Fruit fly (Drosophila melanogaster): Measurements from ENCODE around the gene CG32091.

CG32091 gene

DNA sequence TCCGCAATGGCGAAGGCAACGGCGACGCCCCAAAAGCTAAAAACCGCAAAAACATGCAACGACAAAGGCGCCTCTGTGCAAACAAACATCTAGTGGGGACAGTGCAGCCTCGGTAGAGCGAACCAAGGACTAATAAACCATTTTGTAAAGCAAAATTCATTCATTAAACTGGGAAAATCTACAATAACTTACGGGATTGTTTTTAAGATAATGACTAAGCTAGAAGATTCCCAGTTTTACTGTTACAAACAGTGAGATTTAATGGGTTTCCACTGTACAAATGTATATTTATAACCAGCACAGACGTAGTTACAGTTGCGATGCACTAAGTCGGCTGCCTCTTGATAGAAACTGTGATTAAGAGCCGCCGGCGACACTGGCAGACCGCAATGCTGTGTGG lies 25.0 kb downstream of the CG32091 start (continued):
- TF ChIP-seq sisA (GFP tag; IDR thresholded peaks at IDR 0.05): 0 out of 2 replicates have a peak, but pooled peaks have one; percentile 12
- TF ChIP-seq gce (GFP tag; IDR thresholded peaks at IDR 0.05): 0 out of 3 replicates have a peak, but pooled peaks have one; percentile 4
- TF ChIP-seq Hmr (GFP tag; optimal IDR thresholded peaks at IDR 0.05): no peak
- TF ChIP-seq sc (optimal IDR thresholded peaks at IDR 0.05): no peak
- no peak for TF ChIP-seq sc (GFP tag; optimal IDR thresholded peaks at IDR 0.05)
- peak; percentile 89 for TF ChIP-seq Drgx (GFP tag; IDR thresholded peaks at IDR 0.05)
- no peak for TF ChIP-seq Poxn (GFP tag; IDR thresholded peaks at IDR 0.05)
- peak; percentile 33; the same call in 1 of the 3 replicates for TF ChIP-seq tgo (GFP tag; IDR thresholded peaks at IDR 0.05)

DNA sequence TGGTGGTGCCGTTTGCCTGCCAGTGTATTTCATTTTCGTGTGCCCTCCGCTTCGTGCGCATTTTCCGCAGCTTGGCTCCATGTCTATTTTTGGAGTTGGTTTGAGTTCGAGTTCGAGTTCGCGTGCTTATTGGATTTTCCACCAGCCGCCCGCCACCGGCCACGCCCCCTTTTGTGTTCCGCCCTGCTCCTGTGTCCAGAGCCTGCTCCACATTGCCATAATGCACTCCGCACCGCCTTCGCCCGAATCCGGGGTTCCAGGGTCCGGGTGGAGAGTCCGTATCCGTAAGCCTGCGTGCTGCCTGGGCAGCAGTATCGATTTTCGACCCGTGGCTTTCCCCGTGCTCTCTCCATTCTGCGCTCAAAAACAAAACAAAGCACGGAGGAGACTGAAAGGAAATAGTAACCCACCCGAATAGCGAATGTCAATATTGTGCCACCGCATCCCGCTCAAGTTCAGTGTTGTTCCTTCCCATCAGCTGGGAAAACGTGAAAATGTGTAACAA lies 47.2 kb downstream of the CG32091 start:
- TF ChIP-seq Med (GFP tag) (peak; percentile 61), HLH54F (GFP tag; optimal IDR thresholded peaks at IDR 0.05) (no peak), abd-A (tag; optimal IDR thresholded peaks at IDR 0.05) (peak; percentile 22), onecut (GFP tag; IDR thresholded peaks at IDR 0.05) (peak; percentile 98), CG11398 (GFP tag; optimal IDR thresholded peaks at IDR 0.05) (no peak), chinmo (GFP tag; IDR thresholded peaks at IDR 0.05; ENCODE audit: partially characterized antibody) (0 out of 4 replicates have a peak, but pooled peaks have one; percentile 48), Adf1 (GFP tag; IDR thresholded peaks at IDR 0.05) (peak; percentile 5; the same call in 1 of the 2 replicates), CG17568 (GFP tag; optimal IDR thresholded peaks at IDR 0.05) (no peak), Scr (GFP tag; IDR thresholded peaks at IDR 0.05; ENCODE audit: partially characterized antibody) (peak; percentile 14; the same call in 1 of the 2 replicates), Dref (GFP tag; IDR thresholded peaks at IDR 0.05) (0 out of 2 replicates have a peak, but pooled peaks have one; percentile 26), sob (GFP tag; IDR thresholded peaks at IDR 0.05) (0 out of 2 replicates have a peak, but pooled peaks have one; percentile 36), CG5180 (GFP tag; optimal IDR thresholded peaks at IDR 0.05) (peak; percentile 91), slbo (GFP tag; IDR thresholded peaks at IDR 0.05) (0 out of 2 replicates have a peak, but pooled peaks have one; percentile 3)

DNA sequence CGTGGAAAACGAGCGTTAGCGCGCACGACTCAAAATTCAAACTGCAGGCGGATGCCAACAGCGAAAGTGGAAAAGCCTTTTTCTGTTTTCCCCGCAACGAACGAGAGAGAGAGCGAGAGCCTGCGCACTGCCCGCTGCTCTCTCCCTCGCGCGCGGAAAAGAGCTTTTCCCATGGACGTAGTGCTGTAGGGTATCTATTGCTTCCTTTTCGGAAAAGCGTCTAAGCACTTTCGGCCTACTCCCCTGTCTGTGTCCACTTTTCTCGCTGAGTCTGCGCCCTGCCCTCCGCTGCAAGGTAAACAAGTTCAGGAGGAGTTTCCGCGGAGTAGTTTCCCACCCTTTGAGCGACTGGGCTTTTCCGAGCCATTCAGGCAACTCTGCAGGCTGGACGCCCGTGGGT lies 49.1 kb downstream of the CG32091 start, which contains the start of gene CG32085:
CG32085 (minus strand) TSS at position 47 of the 400 bp plus-strand sequence.
- TF ChIP-seq ken (GFP tag; IDR thresholded peaks at IDR 0.05): peak; percentile 48; the same call in 1 of the 3 replicates
- TF ChIP-seq Drgx (GFP tag; IDR thresholded peaks at IDR 0.05): peak; percentile 75
- peak; percentile 61 for TF ChIP-seq Xbp1 (GFP tag; optimal IDR thresholded peaks at IDR 0.05)
- TF ChIP-seq TFAM (GFP tag; optimal IDR thresholded peaks at IDR 0.05): no peak
- TF ChIP-seq CG7556 (GFP tag; optimal IDR thresholded peaks at IDR 0.05): peak; percentile 56
- peak; percentile 42 for TF ChIP-seq crc (GFP tag; optimal IDR thresholded peaks at IDR 0.05)
- peak; percentile 24 for TF ChIP-seq vfl (GFP tag; optimal IDR thresholded peaks at IDR 0.05)
- no peak for TF ChIP-seq CG14050 (GFP tag; IDR thresholded peaks at IDR 0.05)
- TF ChIP-seq Scr (GFP tag; IDR thresholded peaks at IDR 0.05; ENCODE audit: partially characterized antibody): peak; percentile 14; the same call in 1 of the 2 replicates
- peak; percentile 37; the same call in 1 of the 2 replicates for TF ChIP-seq CG7372 (GFP tag; IDR thresholded peaks at IDR 0.05)
- TF ChIP-seq unpg (GFP tag; optimal IDR thresholded peaks at IDR 0.05): peak; percentile 35
- TF ChIP-seq Meics (GFP tag; optimal IDR thresholded peaks at IDR 0.05): peak; percentile 76
- TF ChIP-seq CG31365 (tag; optimal IDR thresholded peaks at IDR 0.05): peak; percentile 63
- TF ChIP-seq D (optimal IDR thresholded peaks at IDR 0.05): no peak
- no peak for TF ChIP-seq D (GFP tag; optimal IDR thresholded peaks at IDR 0.05)
- peak; percentile 69 for TF ChIP-seq CG5245 (GFP tag; optimal IDR thresholded peaks at IDR 0.05)
- no peak for TF ChIP-seq CTCF (GFP tag; optimal IDR thresholded peaks at IDR 0.05)
- TF ChIP-seq CG1529 (GFP tag; optimal IDR thresholded peaks at IDR 0.05): no peak
- peak; percentile 21 for TF ChIP-seq NC2β (GFP tag; optimal IDR thresholded peaks at IDR 0.05)
- no peak for TF ChIP-seq CG3995 (GFP tag; optimal IDR thresholded peaks at IDR 0.05)
- TF ChIP-seq bigmax (GFP tag; optimal IDR thresholded peaks at IDR 0.05): no peak
- TF ChIP-seq CG31224 (GFP tag; IDR thresholded peaks at IDR 0.05): 0 out of 2 replicates have a peak, but pooled peaks have one; percentile 33
- TF ChIP-seq cas (GFP tag; IDR thresholded peaks at IDR 0.05): peak; percentile 70; the same call in 1 of the 2 replicates
- no peak for TF ChIP-seq CG17568 (GFP tag; optimal IDR thresholded peaks at IDR 0.05)
- TF ChIP-seq CG13624 (GFP tag; optimal IDR thresholded peaks at IDR 0.05): peak; percentile 75
- no peak for TF ChIP-seq aop (GFP tag; IDR thresholded peaks at IDR 0.05)
- TF ChIP-seq CG11723 (GFP tag; optimal IDR thresholded peaks at IDR 0.05): peak; percentile 30
- peak; percentile 72 for TF ChIP-seq ranshi (GFP tag; IDR thresholded peaks at IDR 0.05)
- TF ChIP-seq CG4707 (GFP tag; optimal IDR thresholded peaks at IDR 0.05): no peak
- TF ChIP-seq lilli (GFP tag; optimal IDR thresholded peaks at IDR 0.05): peak; percentile 73
- 0 out of 3 replicates have a peak, but pooled peaks have one; percentile 37 for TF ChIP-seq C15 (GFP tag; IDR thresholded peaks at IDR 0.05)
